Fruit fly (Drosophila melanogaster): ENCODE results near the gene trn.

DNA sequence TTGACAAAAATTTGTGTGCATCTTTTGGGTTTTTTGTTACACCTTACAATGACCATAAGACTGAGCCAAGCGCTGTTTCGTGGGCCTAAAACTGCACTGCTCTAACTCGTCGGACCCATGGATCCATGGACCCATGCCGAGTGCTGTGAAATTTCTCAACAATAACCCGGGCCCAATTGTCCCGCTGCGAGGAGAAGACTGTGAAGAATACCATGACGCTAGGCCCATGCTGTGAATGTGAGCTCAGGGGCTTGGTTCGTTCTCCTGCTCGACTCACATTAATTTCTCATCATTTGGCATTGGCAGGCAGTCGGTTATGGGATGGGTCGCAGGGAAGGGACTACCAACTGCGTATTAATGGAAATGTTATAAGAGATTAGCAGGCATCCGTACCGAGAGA lies 6.1 kb downstream of the trn start:
- TF ChIP-seq Dfd (GFP tag; optimal IDR thresholded peaks at IDR 0.05), result no peak
- no peak for TF ChIP-seq hkb (optimal IDR thresholded peaks at IDR 0.05)
- TF ChIP-seq hkb (GFP tag; IDR thresholded peaks at IDR 0.05), result no peak
- TF ChIP-seq usp (GFP tag; optimal IDR thresholded peaks at IDR 0.05), result no peak
- no peak for TF ChIP-seq Doc3 (GFP tag; IDR thresholded peaks at IDR 0.05; ENCODE audit: partially characterized antibody)
- TF ChIP-seq Dad (GFP tag; optimal IDR thresholded peaks at IDR 0.05), result no peak
